Worm (Caenorhabditis elegans) whole organism, L2 larva: ENCODE measurements around the gene tes-1.
A peak's percentile ranks its signal among the peaks of the same experiment; 100 is the strongest.

ENCODE experiments used
- C34F6.9 ChIP-seq: fragments of 150-350 bp; optimal IDR thresholded peaks from 2 replicates; lab custom pipeline; 2014; ENCODE audit warnings: missing biosample characterization, missing genetic modification characterization
- Y55F3AM.14 ChIP-seq: fragments of 200-800 bp; sonication (Bioruptor generic); optimal IDR thresholded peaks from 2 replicates; lab custom pipeline; 2018; ENCODE audit warnings: mild to moderate bottlenecking, missing genetic modification characterization, missing compliant biosample characterization
- ZK546.5 ChIP-seq: sonication (generic microtip); optimal IDR thresholded peaks from 2 replicates; lab custom pipeline; 2017; ENCODE audit warnings: missing biosample characterization, missing genetic modification characterization
- alr-1 ChIP-seq: fragments of 150-350 bp; optimal IDR thresholded peaks from 2 replicates; lab custom pipeline; 2014; ENCODE audit warnings: missing biosample characterization, missing genetic modification characterization
- ama-1 ChIP-seq: fragments of 150-350 bp; optimal IDR thresholded peaks from 2 replicates; lab custom pipeline; 2018; ENCODE audit warnings: inconsistent platforms
- ceh-82 ChIP-seq: fragments of 150-350 bp; optimal IDR thresholded peaks from 2 replicates; lab custom pipeline; 2014; ENCODE audit warnings: missing biosample characterization, missing genetic modification characterization
- crh-2 ChIP-seq: sonication (generic microtip); optimal IDR thresholded peaks from 2 replicates; lab custom pipeline; 2017; ENCODE audit warnings: missing biosample characterization, missing genetic modification characterization
- dmd-4 ChIP-seq: sonication (generic microtip); optimal IDR thresholded peaks from 2 replicates; lab custom pipeline; 2017; ENCODE audit warnings: missing biosample characterization, missing genetic modification characterization
- fos-1 ChIP-seq: fragments of 150-350 bp; optimal IDR thresholded peaks from 2 replicates; lab custom pipeline; 2014; ENCODE audit warnings: missing biosample characterization, missing genetic modification characterization
- gmeb-1 ChIP-seq: fragments of 150-350 bp; optimal IDR thresholded peaks from 2 replicates; lab custom pipeline; 2014; ENCODE audit warnings: missing biosample characterization, missing genetic modification characterization
- lin-11 ChIP-seq: fragments of 150-350 bp; sonication (generic microtip); optimal IDR thresholded peaks from 2 replicates; lab custom pipeline; 2014; ENCODE audit warnings: missing biosample characterization, missing genetic modification characterization, inconsistent platforms, mixed read lengths
- lin-13 ChIP-seq: fragments of 150-350 bp; optimal IDR thresholded peaks from 2 replicates; lab custom pipeline; 2014; ENCODE audit warnings: missing biosample characterization, missing genetic modification reagents, missing genetic modification characterization
- lin-39 ChIP-seq: fragments of 150-350 bp; optimal IDR thresholded peaks from 2 replicates; lab custom pipeline; 2014; ENCODE audit warnings: missing biosample characterization, missing genetic modification reagents, missing genetic modification characterization
- mab-5 ChIP-seq: fragments of 150-350 bp; optimal IDR thresholded peaks from 2 replicates; lab custom pipeline; 2014; ENCODE audit warnings: missing biosample characterization, missing genetic modification characterization
- mbf-1 ChIP-seq: sonication (generic microtip); optimal IDR thresholded peaks from 2 replicates; lab custom pipeline; 2017; ENCODE audit warnings: missing biosample characterization, missing genetic modification characterization
- nhr-10 ChIP-seq: sonication (generic microtip); optimal IDR thresholded peaks from 2 replicates; lab custom pipeline; 2017; ENCODE audit warnings: missing biosample characterization, missing genetic modification characterization
- nhr-129 ChIP-seq: fragments of 150-350 bp; optimal IDR thresholded peaks from 2 replicates; lab custom pipeline; 2014; ENCODE audit warnings: missing biosample characterization, missing genetic modification characterization
- nhr-21 ChIP-seq: fragments of 150-350 bp; optimal IDR thresholded peaks from 2 replicates; lab custom pipeline; 2014; ENCODE audit warnings: missing biosample characterization, missing genetic modification characterization
- nhr-23 ChIP-seq: fragments of 150-350 bp; optimal IDR thresholded peaks from 2 replicates; lab custom pipeline; 2014; ENCODE audit warnings: missing biosample characterization, missing genetic modification reagents, missing genetic modification characterization
- nhr-25 ChIP-seq: fragments of 150-350 bp; sonication (generic microtip); optimal IDR thresholded peaks from 3 replicates; lab custom pipeline; 2014; ENCODE audit warnings: missing biosample characterization, missing genetic modification characterization
- nhr-6 ChIP-seq: fragments of 150-350 bp; optimal IDR thresholded peaks from 2 replicates; lab custom pipeline; 2014; ENCODE audit warnings: missing biosample characterization, missing genetic modification characterization
- sem-4 ChIP-seq: fragments of 150-350 bp; optimal IDR thresholded peaks from 2 replicates; lab custom pipeline; 2014; ENCODE audit warnings: missing biosample characterization, missing genetic modification reagents, missing genetic modification characterization
- skn-1 ChIP-seq: sonication (generic microtip); optimal IDR thresholded peaks from 2 replicates; lab custom pipeline; 2017; ENCODE audit warnings: missing biosample characterization, missing genetic modification characterization
- sma-9 ChIP-seq, 2 experiments: fragments of 150-350 bp in 1 of 2; sonication (generic microtip) in 1 of 2; optimal IDR thresholded peaks; 2 replicates each; lab custom pipeline; 2014 to 2016; ENCODE audit warnings: missing genetic modification characterization in 2 of 2, mild to moderate bottlenecking in 1 of 2, missing biosample characterization in 1 of 2, missing compliant biosample characterization in 1 of 2, missing genetic modification reagents in 1 of 2, moderate library complexity in 1 of 2
- snpc-4 ChIP-seq: fragments of 150-350 bp; optimal IDR thresholded peaks from 2 replicates; lab custom pipeline; 2014; ENCODE audit warnings: missing biosample characterization, missing genetic modification characterization
- unc-55 ChIP-seq: fragments of 150-350 bp; sonication (generic microtip); optimal IDR thresholded peaks from 3 replicates; lab custom pipeline; 2014; ENCODE audit warnings: missing biosample characterization, missing genetic modification reagents, missing genetic modification characterization
- zag-1 ChIP-seq: fragments of 150-350 bp; optimal IDR thresholded peaks from 2 replicates; lab custom pipeline; 2014; ENCODE audit warnings: missing biosample characterization, missing genetic modification characterization
- ztf-1 ChIP-seq: fragments of 200-800 bp; sonication (Bioruptor generic); conservative IDR thresholded peaks from 2 replicates; pipeline ENCODE4 v1.3.6; 2022; ENCODE audit warnings: missing genetic modification characterization, missing compliant biosample characterization
- ztf-4 ChIP-seq: fragments of 150-350 bp; optimal IDR thresholded peaks from 2 replicates; lab custom pipeline; 2014; ENCODE audit warnings: missing biosample characterization, missing genetic modification characterization

tes-1 gene

ce11 chrIV:7465857-7466256 is 14.6 kb upstream of the tes-1 start, which contains the start of gene F13B6.3:
F13B6.3 (minus strand) TSS chrIV:7465957.
- TF ChIP-seq sma-9 (GFP tag; optimal IDR thresholded peaks at IDR 0.05; lab: Kevin White, UChicago) = no peak
- no peak for TF ChIP-seq sma-9 (tag; optimal IDR thresholded peaks at IDR 0.05; lab: Kevin White, UChicago)
- no peak for TF ChIP-seq zag-1 (tag; lab: Kevin White, UChicago)
- no peak for TF ChIP-seq skn-1 (tag; lab: Kevin White, UChicago)
- no peak for TF ChIP-seq Y55F3AM.14 (GFP tag; lab: Kevin White, UChicago)
- TF ChIP-seq lin-39 (tag; lab: Kevin White, UChicago) = no peak

- TF ChIP-seq fos-1 (tag; lab: Kevin White, UChicago) = peak; percentile 34
- TF ChIP-seq ZK546.5 (tag; lab: Kevin White, UChicago) = no peak
- no peak for TF ChIP-seq crh-2 (tag; lab: Kevin White, UChicago)
- TF ChIP-seq, all 48 proteins: peak for 1
Observed at ce11 chrIV:7460225-7460624, 9.0 kb upstream of the tes-1 start, which contains the start of gene F13B6.2. F13B6.2 (minus strand) TSS chrIV:7460325.

- TF ChIP-seq C34F6.9 (tag; lab: Kevin White, UChicago) (no peak), Y55F3AM.14 (GFP tag; lab: Kevin White, UChicago) (no peak), crh-2 (tag; lab: Kevin White, UChicago) (no peak), mab-5 (tag; lab: Kevin White, UChicago) (no peak), zag-1 (tag; lab: Kevin White, UChicago) (no peak), dmd-4 (tag; lab: Kevin White, UChicago) (no peak), lin-13 (no peak), nhr-129 (tag; lab: Kevin White, UChicago) (no peak)
Observed at ce11 chrIV:7456225-7456624, 5.0 kb upstream of the tes-1 start, which contains the start of gene F13B6.1. F13B6.1 (plus strand) TSS chrIV:7456525.

- TF ChIP-seq lin-11 (tag; lab: Kevin White, UChicago) = no peak
- no peak for TF ChIP-seq nhr-6 (tag; lab: Kevin White, UChicago)
- no peak for TF ChIP-seq lin-13
- TF ChIP-seq lin-39 (tag; lab: Kevin White, UChicago) = no peak
- no peak for TF ChIP-seq crh-2 (tag; lab: Kevin White, UChicago)
- no peak for TF ChIP-seq Y55F3AM.14 (GFP tag; lab: Kevin White, UChicago)
- no peak for TF ChIP-seq nhr-23 (tag; lab: Kevin White, UChicago)
- no peak for TF ChIP-seq sma-9 (GFP tag; optimal IDR thresholded peaks at IDR 0.05; lab: Kevin White, UChicago)
- no peak for TF ChIP-seq sma-9 (tag; optimal IDR thresholded peaks at IDR 0.05; lab: Kevin White, UChicago)
- TF ChIP-seq alr-1 (tag; lab: Kevin White, UChicago) = no peak
Observed at ce11 chrIV:7454890-7455289, 3.6 kb upstream of the tes-1 start.

ce11 chrIV:7453661-7454159 is 2.5 kb upstream of the tes-1 start:
- TF ChIP-seq zag-1 (tag; lab: Kevin White, UChicago) (no peak), ztf-1 (GFP tag; lab: Robert Waterston, UW) (no peak), nhr-129 (tag; lab: Kevin White, UChicago) (peak; percentile 15), sem-4 (tag; lab: Kevin White, UChicago) (peak; percentile 12), unc-55 (peak; percentile 69), sma-9 (GFP tag; optimal IDR thresholded peaks at IDR 0.05; lab: Kevin White, UChicago) (peak; percentile 6), sma-9 (tag; optimal IDR thresholded peaks at IDR 0.05; lab: Kevin White, UChicago) (no peak)

- TF ChIP-seq mbf-1 (tag; lab: Kevin White, UChicago) (no peak), nhr-25 (tag; lab: Kevin White, UChicago) (no peak), gmeb-1 (tag; lab: Kevin White, UChicago) (no peak), crh-2 (tag; lab: Kevin White, UChicago) (no peak), snpc-4 (tag; lab: Kevin White, UChicago) (no peak), lin-11 (tag; lab: Kevin White, UChicago) (no peak), zag-1 (tag; lab: Kevin White, UChicago) (no peak), Y55F3AM.14 (GFP tag; lab: Kevin White, UChicago) (no peak), sem-4 (tag; lab: Kevin White, UChicago) (no peak), ztf-4 (no peak), sma-9 (GFP tag; optimal IDR thresholded peaks at IDR 0.05; lab: Kevin White, UChicago) (no peak), sma-9 (tag; optimal IDR thresholded peaks at IDR 0.05; lab: Kevin White, UChicago) (no peak), ama-1 (lab: Kevin White, UChicago) (no peak), nhr-21 (tag; lab: Kevin White, UChicago) (no peak), ceh-82 (no peak), alr-1 (tag; lab: Kevin White, UChicago) (no peak), nhr-10 (tag; lab: Kevin White, UChicago) (no peak)
Observed at ce11 chrIV:7447556-7447955, 3.7 kb downstream of the tes-1 start, which contains the start of gene B0496.2. B0496.2 (plus strand) TSS chrIV:7447856.
